Worm (Caenorhabditis elegans) whole organism, L3 larva: ENCODE measurements around the gene F07G11.3.
"Not testable (repeated sequence)": the region's sequence is repeated elsewhere in the genome, so short reads cannot be mapped to it uniquely, and the experiment has no call there.

Experiments
- R02D3.7 ChIP-seq: fragments of 150-350 bp; optimal IDR thresholded peaks from 2 replicates; lab custom pipeline; 2014; ENCODE audit warnings: missing biosample characterization, missing genetic modification characterization
- ZK546.5 ChIP-seq: sonication (generic microtip); optimal IDR thresholded peaks from 2 replicates; lab custom pipeline; 2017; ENCODE audit warnings: missing biosample characterization, missing genetic modification characterization
- aly-2 ChIP-seq: fragments of 150-350 bp; optimal IDR thresholded peaks from 2 replicates; lab custom pipeline; 2014; ENCODE audit warnings: missing biosample characterization, missing genetic modification characterization
- ama-1 ChIP-seq: fragments of 150-350 bp; optimal IDR thresholded peaks from 2 replicates; lab custom pipeline; 2018
- ceh-16 ChIP-seq: sonication (generic microtip); optimal IDR thresholded peaks from 2 replicates; lab custom pipeline; 2017; ENCODE audit warnings: missing biosample characterization, missing genetic modification characterization
- ceh-28 ChIP-seq: fragments of 150-350 bp; optimal IDR thresholded peaks from 2 replicates; lab custom pipeline; 2014; ENCODE audit warnings: missing biosample characterization, missing genetic modification reagents, missing genetic modification characterization
- ceh-82 ChIP-seq: fragments of 150-350 bp; optimal IDR thresholded peaks from 2 replicates; lab custom pipeline; 2014; ENCODE audit warnings: missing biosample characterization, missing genetic modification characterization
- ceh-9 ChIP-seq: sonication (generic microtip); optimal IDR thresholded peaks from 2 replicates; lab custom pipeline; 2018; ENCODE audit warnings: missing biosample characterization, missing genetic modification characterization
- daf-12 ChIP-seq: fragments of 150-350 bp; optimal IDR thresholded peaks from 2 replicates; lab custom pipeline; 2014; ENCODE audit warnings: missing biosample characterization, missing genetic modification reagents, missing genetic modification characterization
- egl-5 ChIP-seq: fragments of 150-350 bp; optimal IDR thresholded peaks from 2 replicates; lab custom pipeline; 2017; ENCODE audit warnings: missing biosample characterization, missing genetic modification reagents, missing genetic modification characterization, inconsistent platforms
- elt-1 ChIP-seq: fragments of 150-350 bp; optimal IDR thresholded peaks from 2 replicates; lab custom pipeline; 2014; ENCODE audit warnings: missing biosample characterization, missing genetic modification characterization
- elt-2 ChIP-seq: sonication (generic microtip); optimal IDR thresholded peaks from 2 replicates; lab custom pipeline; 2016; ENCODE audit warnings: missing genetic modification reagents, mild to moderate bottlenecking, missing genetic modification characterization, missing compliant biosample characterization
- elt-3 ChIP-seq, 3 experiments: fragments of 150-350 bp in 1 of 3; sonication (generic microtip) in 2 of 3; optimal IDR thresholded peaks; 2 replicates in 2 of 3; 4 replicates in 1 of 3; lab custom pipeline; 2014 to 2017; ENCODE audit warnings: missing biosample characterization in 3 of 3, missing genetic modification characterization in 3 of 3
- eor-1 ChIP-seq, 2 experiments: fragments of 150-350 bp; optimal IDR thresholded peaks; 2 replicates each; lab custom pipeline; 2014 to 2018; ENCODE audit warnings: missing biosample characterization in 2 of 2, missing genetic modification characterization in 2 of 2
- fkh-10 ChIP-seq: sonication (generic microtip); optimal IDR thresholded peaks from 2 replicates; lab custom pipeline; 2017; ENCODE audit warnings: missing biosample characterization, missing genetic modification reagents, missing genetic modification characterization
- fos-1 ChIP-seq: fragments of 150-350 bp; optimal IDR thresholded peaks from 2 replicates; lab custom pipeline; 2014; ENCODE audit warnings: missing biosample characterization, missing genetic modification characterization
- hmg-11 ChIP-seq: sonication (generic microtip); optimal IDR thresholded peaks from 2 replicates; lab custom pipeline; 2016; ENCODE audit warnings: missing genetic modification characterization, missing compliant biosample characterization
- jun-1 ChIP-seq: fragments of 150-350 bp; optimal IDR thresholded peaks from 2 replicates; lab custom pipeline; 2014; ENCODE audit warnings: missing biosample characterization, missing genetic modification reagents, missing genetic modification characterization
- lin-39 ChIP-seq: fragments of 150-350 bp; optimal IDR thresholded peaks from 2 replicates; lab custom pipeline; 2018; ENCODE audit warnings: missing biosample characterization, missing genetic modification reagents, missing genetic modification characterization
- mdl-1 ChIP-seq: fragments of 150-350 bp; optimal IDR thresholded peaks from 2 replicates; lab custom pipeline; 2014; ENCODE audit warnings: missing biosample characterization, missing genetic modification characterization
- nfya-1 ChIP-seq: sonication (generic microtip); optimal IDR thresholded peaks from 2 replicates; lab custom pipeline; 2017; ENCODE audit warnings: missing genetic modification characterization, mild to moderate bottlenecking, missing compliant biosample characterization, antibody characterized with exemption, moderate library complexity; ENCODE audit not compliant: insufficient read depth
- nhr-11 ChIP-seq: fragments of 150-350 bp; optimal IDR thresholded peaks from 2 replicates; lab custom pipeline; 2014; ENCODE audit warnings: missing biosample characterization, missing genetic modification characterization
- nhr-12 ChIP-seq: fragments of 150-350 bp; optimal IDR thresholded peaks from 2 replicates; lab custom pipeline; 2014; ENCODE audit warnings: missing biosample characterization, missing genetic modification characterization
- nhr-23 ChIP-seq: fragments of 150-350 bp; optimal IDR thresholded peaks from 2 replicates; lab custom pipeline; 2014; ENCODE audit warnings: missing biosample characterization, missing genetic modification reagents, missing genetic modification characterization
- nhr-237 ChIP-seq: fragments of 150-350 bp; optimal IDR thresholded peaks from 2 replicates; lab custom pipeline; 2014; ENCODE audit warnings: missing biosample characterization, missing genetic modification characterization
- nhr-28 ChIP-seq: fragments of 150-350 bp; optimal IDR thresholded peaks from 2 replicates; lab custom pipeline; 2014; ENCODE audit warnings: missing biosample characterization, missing genetic modification characterization
- nhr-77 ChIP-seq: fragments of 150-350 bp; optimal IDR thresholded peaks from 2 replicates; lab custom pipeline; 2014; ENCODE audit warnings: missing biosample characterization, missing genetic modification characterization
- pha-4 ChIP-seq: fragments of 150-350 bp; optimal IDR thresholded peaks from 2 replicates; lab custom pipeline; 2014; ENCODE audit warnings: missing biosample characterization, missing genetic modification reagents, missing genetic modification characterization
- pqm-1 ChIP-seq: fragments of 150-350 bp; optimal IDR thresholded peaks from 2 replicates; lab custom pipeline; 2017; ENCODE audit warnings: missing biosample characterization, missing genetic modification characterization, inconsistent platforms
- sea-2 ChIP-seq: fragments of 150-350 bp; sonication (generic microtip); optimal IDR thresholded peaks from 4 replicates; lab custom pipeline; 2014; ENCODE audit warnings: missing biosample characterization, missing genetic modification reagents, missing genetic modification characterization
- skn-1 ChIP-seq: fragments of 150-350 bp; optimal IDR thresholded peaks from 2 replicates; lab custom pipeline; 2014; ENCODE audit warnings: missing biosample characterization, missing genetic modification characterization
- snpc-4 ChIP-seq: fragments of 150-350 bp; optimal IDR thresholded peaks from 2 replicates; lab custom pipeline; 2014; ENCODE audit warnings: missing biosample characterization, missing genetic modification characterization
- tbx-2 ChIP-seq: sonication (generic microtip); optimal IDR thresholded peaks from 2 replicates; lab custom pipeline; 2016; ENCODE audit warnings: mild to moderate bottlenecking, missing genetic modification characterization, missing compliant biosample characterization
- unc-39 ChIP-seq: sonication (generic microtip); optimal IDR thresholded peaks from 4 replicates; lab custom pipeline; 2017; ENCODE audit warnings: missing biosample characterization, missing genetic modification characterization
- unc-62 ChIP-seq: fragments of 150-350 bp; sonication (generic microtip); optimal IDR thresholded peaks from 4 replicates; lab custom pipeline; 2014; ENCODE audit warnings: missing biosample characterization, missing genetic modification reagents, missing genetic modification characterization
- zag-1 ChIP-seq: fragments of 150-350 bp; optimal IDR thresholded peaks from 2 replicates; lab custom pipeline; 2014; ENCODE audit warnings: missing biosample characterization, missing genetic modification characterization
- ztf-4 ChIP-seq: fragments of 150-350 bp; optimal IDR thresholded peaks from 2 replicates; lab custom pipeline; 2014; ENCODE audit warnings: missing biosample characterization, missing genetic modification characterization

Gene F07G11.3

ce11 chrV:7288699-7289098 is 9.9 kb upstream of the F07G11.3 start, which contains the start of gene C13A2.1:
Gene C13A2.1 (plus strand): TSS chrV:7288999.
- TF ChIP-seq jun-1 (no peak), skn-1 (tag; lab: Kevin White, UChicago) (no peak), sea-2 (no peak), aly-2 (tag; lab: Kevin White, UChicago) (no peak)

- TF ChIP-seq mdl-1 (tag; lab: Kevin White, UChicago), result no peak
- TF ChIP-seq egl-5 (tag; lab: Kevin White, UChicago), result no peak
- TF ChIP-seq snpc-4 (tag; lab: Kevin White, UChicago), result no peak
- no peak for TF ChIP-seq ceh-16 (tag; lab: Kevin White, UChicago)
- no peak for TF ChIP-seq fkh-10 (GFP tag; lab: Kevin White, UChicago)
- no peak for TF ChIP-seq unc-39 (tag; lab: Kevin White, UChicago)
- TF ChIP-seq unc-62 (GFP tag; lab: Kevin White, UChicago), result no peak
- TF ChIP-seq ceh-28 (tag; lab: Kevin White, UChicago), result no peak
- TF ChIP-seq nhr-77 (tag; lab: Kevin White, UChicago), result no peak
- TF ChIP-seq ZK546.5 (tag; lab: Kevin White, UChicago), result no peak
- TF ChIP-seq jun-1, result no peak
- TF ChIP-seq ama-1, result no peak
- no peak for TF ChIP-seq nfya-1 (tag; lab: Kevin White, UChicago)
- no peak for TF ChIP-seq aly-2 (tag; lab: Kevin White, UChicago)
Observed at ce11 chrV:7295270-7295669, 3.3 kb upstream of the F07G11.3 start, which contains the start of gene F07G11.4. Gene F07G11.4 (minus strand): TSS chrV:7295370.

- TF ChIP-seq nhr-237 (tag; lab: Kevin White, UChicago) (no peak), nhr-77 (tag; lab: Kevin White, UChicago) (no peak), ceh-9 (tag; lab: Kevin White, UChicago) (no peak), unc-62 (GFP tag; lab: Kevin White, UChicago) (no peak), tbx-2 (tag; lab: Kevin White, UChicago) (no peak), elt-2 (tag; lab: Kevin White, UChicago) (no peak), pha-4 (tag; lab: Kevin White, UChicago) (no peak), ceh-82 (tag; lab: Kevin White, UChicago) (no peak), snpc-4 (tag; lab: Kevin White, UChicago) (no peak), hmg-11 (tag; lab: Kevin White, UChicago) (no peak)
Observed at ce11 chrV:7297263-7297662, 1.3 kb upstream of the F07G11.3 start, which contains the start of gene srj-32. Gene srj-32 (minus strand): TSS chrV:7297363.

- TF ChIP-seq elt-1 (tag; lab: Kevin White, UChicago); nhr-23; nhr-77 (tag; lab: Kevin White, UChicago): not testable (repeated sequence)
Observed at ce11 chrV:7304506-7304905, 5.9 kb downstream of the F07G11.3 start, which contains the start of gene F07G11.2. Gene F07G11.2 (plus strand): TSS chrV:7304806.

- TF ChIP-seq skn-1 (tag; lab: Kevin White, UChicago) (no peak), nhr-11 (no peak), nhr-28 (no peak), ama-1 (no peak), nhr-12 (tag; lab: Kevin White, UChicago) (no peak), daf-12 (tag; lab: Kevin White, UChicago) (no peak), fos-1 (tag; lab: Kevin White, UChicago) (no peak), ztf-4 (tag; lab: Kevin White, UChicago) (no peak), unc-62 (GFP tag; lab: Kevin White, UChicago) (no peak)
Observed at ce11 chrV:7307089-7307488, 8.5 kb downstream of the F07G11.3 start, which contains the start of gene F07G11.1. Gene F07G11.1 (plus strand): TSS chrV:7307389.

- TF ChIP-seq nhr-11, result no peak
- TF ChIP-seq eor-1 (tag; optimal IDR thresholded peaks at IDR 0.05; lab: Kevin White, UChicago), result no peak
- no peak for TF ChIP-seq mdl-1 (tag; lab: Kevin White, UChicago)
- TF ChIP-seq ceh-9 (tag; lab: Kevin White, UChicago), result no peak
- no peak for TF ChIP-seq elt-3 (tag; optimal IDR thresholded peaks at IDR 0.05; lab: Kevin White, UChicago)
- no peak for TF ChIP-seq ceh-28 (tag; lab: Kevin White, UChicago)
- TF ChIP-seq lin-39 (tag; lab: Kevin White, UChicago), result no peak
- no peak for TF ChIP-seq zag-1 (tag; lab: Kevin White, UChicago)
- no peak for TF ChIP-seq aly-2 (tag; lab: Kevin White, UChicago)
- no peak for TF ChIP-seq pqm-1 (tag; lab: Kevin White, UChicago)
- TF ChIP-seq ZK546.5 (tag; lab: Kevin White, UChicago), result no peak
- no peak for TF ChIP-seq R02D3.7 (tag; lab: Kevin White, UChicago)
- TF ChIP-seq fos-1 (tag; lab: Kevin White, UChicago), result no peak
Observed at ce11 chrV:7313233-7313632, 14.7 kb downstream of the F07G11.3 start, which contains the start of gene srx-6. Gene srx-6 (minus strand): TSS chrV:7313333.
